Fruit fly (Drosophila melanogaster): ENCODE measurements around the gene ssx.
A peak's percentile ranks its signal among the peaks of the same experiment; 100 is the strongest.

Gene ssx

DNA sequence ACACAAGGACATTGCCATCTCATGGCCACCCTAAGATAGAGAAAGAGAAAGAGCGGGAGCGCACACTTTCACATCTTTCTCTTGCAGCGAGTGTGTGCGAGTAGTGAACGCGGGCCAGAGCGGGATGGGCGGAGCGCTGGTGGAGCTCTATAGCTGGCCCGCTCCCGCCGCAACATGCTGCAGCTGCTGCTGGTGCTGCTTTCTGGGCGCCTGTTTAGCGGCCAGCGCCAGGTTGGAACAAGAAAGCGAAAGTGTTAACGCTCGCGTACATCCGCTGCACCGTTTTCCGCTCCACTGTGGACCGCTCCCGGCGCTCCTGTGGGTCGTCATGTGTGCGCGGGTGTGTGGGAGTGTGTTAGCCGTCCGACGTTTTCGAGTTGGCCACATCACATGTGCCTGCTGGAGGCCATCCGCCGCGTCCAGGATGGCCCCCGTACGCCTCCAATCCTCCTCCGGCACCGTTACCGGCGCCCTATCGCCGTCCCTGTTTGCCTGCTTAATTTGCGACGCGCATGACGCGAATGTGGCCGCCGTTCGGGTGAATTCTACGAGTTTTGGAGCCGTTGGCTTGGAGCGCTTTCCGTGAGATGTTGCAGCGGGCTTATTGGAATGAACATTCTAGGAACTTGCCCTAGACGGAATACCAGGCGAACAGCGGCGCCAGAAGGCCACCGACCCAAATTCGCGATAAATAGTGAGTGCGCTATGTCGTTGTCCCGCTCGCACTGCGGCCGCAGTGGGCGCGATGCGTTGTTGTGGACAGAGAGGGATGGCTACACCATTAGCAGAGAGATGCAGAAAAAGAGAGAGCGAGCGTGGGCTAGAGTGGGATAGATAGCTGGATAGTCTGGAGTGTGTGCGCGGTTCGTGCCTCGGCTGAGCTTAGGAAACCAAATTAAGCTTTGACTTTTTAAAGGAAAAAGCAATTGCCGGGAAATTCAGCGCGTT, 28.9 kb downstream of the ssx start (continued):
- no peak for TF ChIP-seq caup (GFP tag; optimal IDR thresholded peaks at IDR 0.05; ENCODE audit: severe bottlenecking)
- peak; percentile 99 for TF ChIP-seq CG1832 (GFP tag; optimal IDR thresholded peaks at IDR 0.05)
- TF ChIP-seq yki (optimal IDR thresholded peaks at IDR 0.05) = no peak
- TF ChIP-seq Opbp (GFP tag; IDR thresholded peaks at IDR 0.05; ENCODE audit: partially characterized antibody) = peak; percentile 52; the same call in 2 of the 3 replicates
- no peak for TF ChIP-seq CG15601 (tag; optimal IDR thresholded peaks at IDR 0.05)
- TF ChIP-seq onecut (GFP tag; IDR thresholded peaks at IDR 0.05) = no peak
- no peak for TF ChIP-seq CG7928 (GFP tag; optimal IDR thresholded peaks at IDR 0.05)
- no peak for TF ChIP-seq CG7786 (GFP tag; optimal IDR thresholded peaks at IDR 0.05)
- no peak for TF ChIP-seq H15 (GFP tag; IDR thresholded peaks at IDR 0.05)
- no peak for TF ChIP-seq CG17612 (GFP tag; IDR thresholded peaks at IDR 0.05)
- TF ChIP-seq CG14050 (GFP tag; IDR thresholded peaks at IDR 0.05) = no peak
- no peak for TF ChIP-seq chif (GFP tag; optimal IDR thresholded peaks at IDR 0.05)
- peak; percentile 29; the same call in 1 of the 2 replicates for TF ChIP-seq Scr (GFP tag; IDR thresholded peaks at IDR 0.05; ENCODE audit: partially characterized antibody)
- peak; percentile 2 for TF ChIP-seq CG2678 (tag; optimal IDR thresholded peaks at IDR 0.05)
- no peak for TF ChIP-seq Dfd (GFP tag; optimal IDR thresholded peaks at IDR 0.05)
- TF ChIP-seq sqz (GFP tag; optimal IDR thresholded peaks at IDR 0.05) = peak; percentile 63
- TF ChIP-seq CG9876 (GFP tag; optimal IDR thresholded peaks at IDR 0.05) = no peak
- TF ChIP-seq emc (GFP tag; optimal IDR thresholded peaks at IDR 0.05) = no peak
- TF ChIP-seq hth (optimal IDR thresholded peaks at IDR 0.05) = no peak
- no peak for TF ChIP-seq gt (GFP tag; IDR thresholded peaks at IDR 0.05)
- TF ChIP-seq CG17829 (tag; optimal IDR thresholded peaks at IDR 0.05) = peak; percentile 36
- no peak for TF ChIP-seq CG7556 (GFP tag; optimal IDR thresholded peaks at IDR 0.05)
- 0 out of 2 replicates have a peak, but pooled peaks have one; percentile 7 for TF ChIP-seq Nf-YA (GFP tag; IDR thresholded peaks at IDR 0.05)
- TF ChIP-seq CG8765 (GFP tag; IDR thresholded peaks at IDR 0.05) = no peak; the same call in 1 of the 2 replicates
- no peak for TF ChIP-seq ind (GFP tag; optimal IDR thresholded peaks at IDR 0.05)
- no peak for TF ChIP-seq ERR (GFP tag; optimal IDR thresholded peaks at IDR 0.05)
- TF ChIP-seq Max (GFP tag; optimal IDR thresholded peaks at IDR 0.05) = no peak
- no peak for TF ChIP-seq NC2β (GFP tag; optimal IDR thresholded peaks at IDR 0.05)
- TF ChIP-seq al (GFP tag; IDR thresholded peaks at IDR 0.05) = no peak
- no peak for TF ChIP-seq lmd (GFP tag; IDR thresholded peaks at IDR 0.05)
- no peak for TF ChIP-seq CG17568 (GFP tag; optimal IDR thresholded peaks at IDR 0.05)
- TF ChIP-seq fd3F (GFP tag; optimal IDR thresholded peaks at IDR 0.05) = no peak
- peak; percentile 3 for TF ChIP-seq Dad (GFP tag; optimal IDR thresholded peaks at IDR 0.05)
- TF ChIP-seq Myb (GFP tag; optimal IDR thresholded peaks at IDR 0.05) = peak; percentile 56
- no peak for TF ChIP-seq B-H1 (GFP tag; IDR thresholded peaks at IDR 0.05)
- TF ChIP-seq Chrac-16 (GFP tag; optimal IDR thresholded peaks at IDR 0.05) = no peak
- TF ChIP-seq Antp (GFP tag; optimal IDR thresholded peaks at IDR 0.05) = no peak
- no peak for TF ChIP-seq CG15269 (tag; optimal IDR thresholded peaks at IDR 0.05)
- TF ChIP-seq Camta (GFP tag; optimal IDR thresholded peaks at IDR 0.05) = no peak
- TF ChIP-seq psq (GFP tag; optimal IDR thresholded peaks at IDR 0.05) = no peak
- TF ChIP-seq HLHmδ (GFP tag; optimal IDR thresholded peaks at IDR 0.05) = no peak
- no peak for TF ChIP-seq MTF-1 (GFP tag; optimal IDR thresholded peaks at IDR 0.05; ENCODE audit: borderline replicate concordance)
- no peak for TF ChIP-seq Asciz (GFP tag; optimal IDR thresholded peaks at IDR 0.05)
- no peak for TF ChIP-seq seq (GFP tag; IDR thresholded peaks at IDR 0.05)
- no peak for TF ChIP-seq phol (tag; optimal IDR thresholded peaks at IDR 0.05)
- TF ChIP-seq CG17359 (tag; optimal IDR thresholded peaks at IDR 0.05) = no peak
- TF ChIP-seq CG8281 (tag; optimal IDR thresholded peaks at IDR 0.05) = no peak
- peak; percentile 39; the same call in 1 of the 3 replicates for TF ChIP-seq ken (GFP tag; IDR thresholded peaks at IDR 0.05)
- TF ChIP-seq CG18011 (GFP tag; optimal IDR thresholded peaks at IDR 0.05) = peak; percentile 14
- no peak for TF ChIP-seq ro (GFP tag; IDR thresholded peaks at IDR 0.05)

Measured in whole organism, embryonic.